Fruit fly (Drosophila melanogaster) whole organism, embryonic: ENCODE measurements around the gene CG4338.

Experiments used
- CG10274 ChIP-seq: fragments of 200-800 bp; sonication (Bioruptor generic); optimal IDR thresholded peaks from 3 replicates; lab custom pipeline; 2017; ENCODE audit warnings: missing biosample characterization, mild to moderate bottlenecking, missing genetic modification characterization
- CG10431 ChIP-seq: fragments of 200-800 bp; sonication (Bioruptor generic); optimal IDR thresholded peaks from 3 replicates; lab custom pipeline; 2018; ENCODE audit warnings: missing biosample characterization, mild to moderate bottlenecking, missing genetic modification characterization
- CG10959 ChIP-seq: fragments of 200-800 bp; sonication (Bioruptor generic); IDR thresholded peaks from 2 replicates; pipeline ENCODE4 v1.3.6; 2022; ENCODE audit warnings: missing biosample characterization, missing genetic modification characterization
- CG11085 ChIP-seq: fragments of 200-800 bp; sonication (Bioruptor generic); IDR thresholded peaks from 2 replicates; pipeline ENCODE4 v1.3.6; 2022; ENCODE audit warnings: missing biosample characterization, missing genetic modification characterization
- CG11093 ChIP-seq: fragments of 200-800 bp; sonication (Bioruptor generic); IDR thresholded peaks from 3 replicates; pipeline ENCODE4 v1.3.6; 2022; ENCODE audit warnings: missing biosample characterization, missing genetic modification characterization
- CG11247 ChIP-seq: fragments of 200-800 bp; sonication (Bioruptor generic); IDR thresholded peaks from 2 replicates; pipeline ENCODE4 v1.3.6; 2022; ENCODE audit warnings: missing biosample characterization, missing genetic modification characterization
- CG12104 ChIP-seq: fragments of 200-800 bp; sonication (Bioruptor generic); optimal IDR thresholded peaks from 3 replicates; lab custom pipeline; 2016; ENCODE audit warnings: missing biosample characterization, missing genetic modification characterization
- CG12219 ChIP-seq: fragments of 200-800 bp; sonication (Bioruptor generic); optimal IDR thresholded peaks from 3 replicates; lab custom pipeline; 2018; ENCODE audit warnings: missing biosample characterization, mild to moderate bottlenecking, missing genetic modification characterization
- CG15514 ChIP-seq: fragments of 200-800 bp; sonication (Bioruptor generic); optimal IDR thresholded peaks from 3 replicates; lab custom pipeline; 2017; ENCODE audit warnings: missing biosample characterization, missing genetic modification characterization, mild to moderate bottlenecking, moderate library complexity, missing genetic modification reagents
- CG18599 ChIP-seq: fragments of 200-800 bp; sonication (Bioruptor generic); optimal IDR thresholded peaks from 3 replicates; lab custom pipeline; 2017; ENCODE audit warnings: missing biosample characterization, missing genetic modification characterization, mild to moderate bottlenecking, moderate library complexity, missing genetic modification reagents
- CG32772 ChIP-seq: fragments of 200-800 bp; sonication (Bioruptor generic); IDR thresholded peaks from 2 replicates; pipeline ENCODE4 v1.3.6; 2022; ENCODE audit warnings: missing biosample characterization, missing genetic modification characterization
- CG3281 ChIP-seq: fragments of 200-800 bp; sonication (Bioruptor generic); optimal IDR thresholded peaks from 3 replicates; lab custom pipeline; 2017; ENCODE audit warnings: missing biosample characterization, mild to moderate bottlenecking, missing genetic modification characterization
- CG3726 ChIP-seq: fragments of 200-800 bp; sonication (Bioruptor generic); IDR thresholded peaks from 3 replicates; pipeline ENCODE4, ENCODE4 v1.3.6; 2022; ENCODE audit warnings: missing biosample characterization, missing genetic modification characterization
- CG5180 ChIP-seq: fragments of 200-800 bp; sonication (Bioruptor generic); optimal IDR thresholded peaks from 3 replicates; lab custom pipeline; 2017; ENCODE audit warnings: missing biosample characterization, missing genetic modification characterization, mild to moderate bottlenecking, moderate library complexity, missing genetic modification reagents
- CG6683 ChIP-seq: fragments of 200-800 bp; sonication (Bioruptor generic); optimal IDR thresholded peaks from 2 replicates; lab custom pipeline; 2017; ENCODE audit warnings: missing biosample characterization, mild to moderate bottlenecking, missing genetic modification characterization, missing genetic modification reagents
- CG7357 ChIP-seq: fragments of 200-800 bp; sonication (Bioruptor generic); IDR thresholded peaks from 3 replicates; pipeline ENCODE4 v1.3.6; 2022; ENCODE audit warnings: missing biosample characterization, missing genetic modification characterization
- CG8089 ChIP-seq: fragments of 200-800 bp; sonication (Bioruptor generic); optimal IDR thresholded peaks from 3 replicates; lab custom pipeline; 2016; ENCODE audit warnings: missing biosample characterization, missing genetic modification characterization
- CG8478 ChIP-seq: fragments of >200 bp; optimal IDR thresholded peaks from 2 replicates; lab custom pipeline; 2018
- CG9727 ChIP-seq: fragments of 200-800 bp; sonication (Bioruptor generic); optimal IDR thresholded peaks from 3 replicates; lab custom pipeline; 2017; ENCODE audit warnings: missing biosample characterization, mild to moderate bottlenecking, missing genetic modification characterization
- CoRest ChIP-seq: fragments of 200-800 bp; sonication (Bioruptor generic); optimal IDR thresholded peaks from 3 replicates; lab custom pipeline; 2018; ENCODE audit warnings: missing biosample characterization, mild to moderate bottlenecking, missing genetic modification characterization, moderate library complexity
- Drgx ChIP-seq: fragments of 200-800 bp; sonication (Bioruptor generic); IDR thresholded peaks from 2 replicates; pipeline ENCODE4 v1.3.6; 2022; ENCODE audit warnings: missing biosample characterization, missing genetic modification characterization
- Gug ChIP-seq: fragments of 200-800 bp; sonication (Bioruptor generic); IDR thresholded peaks from 4 replicates; pipeline ENCODE4 v1.3.6; 2022; ENCODE audit warnings: missing biosample characterization, missing genetic modification characterization
- HHEX ChIP-seq: fragments of 200-800 bp; sonication (Bioruptor generic); optimal IDR thresholded peaks from 3 replicates; lab custom pipeline; 2017; ENCODE audit warnings: missing biosample characterization, mild to moderate bottlenecking, missing genetic modification characterization, missing genetic modification reagents
- Lhr ChIP-seq: fragments of 200-800 bp; sonication (Bioruptor generic); optimal IDR thresholded peaks from 3 replicates; lab custom pipeline; 2017; ENCODE audit warnings: mild to moderate bottlenecking, missing biosample characterization, missing genetic modification reagents, missing genetic modification characterization
- MTF-1 ChIP-seq: fragments of 200-800 bp; sonication (Bioruptor generic); optimal IDR thresholded peaks from 2 replicates; lab custom pipeline; 2018; ENCODE audit warnings: missing biosample characterization, mild to moderate bottlenecking, missing genetic modification characterization, borderline replicate concordance
- Med ChIP-seq: fragments of 200-800 bp; sonication (Bioruptor generic); peaks from one replicate; lab custom pipeline; 2016; ENCODE audit warnings: missing biosample characterization, missing genetic modification characterization, mild to moderate bottlenecking, inconsistent platforms, moderate library complexity
- Meics ChIP-seq: fragments of 200-800 bp; sonication (Bioruptor generic); optimal IDR thresholded peaks from 2 replicates; lab custom pipeline; 2017; ENCODE audit warnings: missing biosample characterization, mild to moderate bottlenecking, missing genetic modification characterization
- Myb ChIP-seq: fragments of 200-800 bp; sonication (Bioruptor generic); optimal IDR thresholded peaks from 2 replicates; lab custom pipeline; 2016; ENCODE audit warnings: missing biosample characterization, missing genetic modification characterization
- Poxn ChIP-seq: fragments of 200-800 bp; sonication (Bioruptor generic); IDR thresholded peaks from 2 replicates; pipeline ENCODE4 v1.3.6; 2022; ENCODE audit warnings: missing biosample characterization, missing genetic modification characterization
- Ptx1 ChIP-seq: fragments of 200-800 bp; sonication (Bioruptor generic); IDR thresholded peaks from 2 replicates; pipeline ENCODE4 v1.3.6; 2022; ENCODE audit warnings: missing biosample characterization, missing genetic modification characterization
- Side ChIP-seq: fragments of 200-800 bp; sonication (Bioruptor generic); optimal IDR thresholded peaks from 2 replicates; lab custom pipeline; 2016; ENCODE audit warnings: missing biosample characterization, missing genetic modification characterization
- ab ChIP-seq: fragments of 200-800 bp; sonication (Bioruptor generic); optimal IDR thresholded peaks from 2 replicates; lab custom pipeline; 2016; ENCODE audit warnings: missing biosample characterization, missing genetic modification characterization
- crol ChIP-seq: fragments of 200-800 bp; sonication (Bioruptor generic); IDR thresholded peaks from 2 replicates; pipeline ENCODE4 v1.3.6; 2022; ENCODE audit warnings: missing biosample characterization, missing genetic modification characterization
- dmrt99B ChIP-seq: fragments of 200-800 bp; sonication (Bioruptor generic); optimal IDR thresholded peaks from 2 replicates; lab custom pipeline; 2018; ENCODE audit warnings: missing biosample characterization, mild to moderate bottlenecking, missing genetic modification characterization, moderate library complexity
- grau ChIP-seq: fragments of 200-800 bp; optimal IDR thresholded peaks from 3 replicates; lab custom pipeline; 2019; ENCODE audit warnings: missing biosample characterization, mild to moderate bottlenecking, missing genetic modification characterization, moderate library complexity
- gsb-n ChIP-seq: fragments of 200-800 bp; sonication (Bioruptor generic); optimal IDR thresholded peaks from 3 replicates; lab custom pipeline; 2018; ENCODE audit warnings: missing biosample characterization, mild to moderate bottlenecking, missing genetic modification characterization
- hkb ChIP-seq, 2 experiments: fragments of 200-800 bp in 1 of 2; fragments of >200 bp in 1 of 2; sonication (Bioruptor generic) in 1 of 2; IDR thresholded peaks in 1 of 2; optimal IDR thresholded peaks in 1 of 2; 2 replicates each; pipeline versions ENCODE4 v1.3.6 to Lab custom; 2017 to 2022; ENCODE audit warnings: missing biosample characterization in 1 of 2, missing genetic modification characterization in 1 of 2
- nerfin-2 ChIP-seq: fragments of 200-800 bp; sonication (Bioruptor generic); IDR thresholded peaks from 2 replicates; pipeline ENCODE4 v1.3.6; 2022; ENCODE audit warnings: missing biosample characterization, missing genetic modification characterization; ENCODE audit not compliant: partially characterized antibody
- oc ChIP-seq: fragments of 200-800 bp; sonication (Bioruptor generic); optimal IDR thresholded peaks from 2 replicates; lab custom pipeline; 2018; ENCODE audit warnings: missing biosample characterization, mild to moderate bottlenecking, missing genetic modification characterization, moderate library complexity
- pfk ChIP-seq: fragments of 200-800 bp; sonication (Bioruptor generic); optimal IDR thresholded peaks from 2 replicates; lab custom pipeline; 2018; ENCODE audit warnings: missing biosample characterization, mild to moderate bottlenecking, missing genetic modification characterization, moderate library complexity
- row ChIP-seq: fragments of 200-800 bp; sonication (Bioruptor generic); IDR thresholded peaks from 3 replicates; pipeline ENCODE4 v1.3.6; 2022; ENCODE audit warnings: missing biosample characterization, missing genetic modification characterization
- stc ChIP-seq: fragments of 200-800 bp; sonication (Bioruptor generic); IDR thresholded peaks from 2 replicates; pipeline ENCODE4 v1.3.6; 2022; ENCODE audit warnings: missing biosample characterization, missing genetic modification characterization
- tio ChIP-seq: fragments of 200-800 bp; sonication (Bioruptor generic); optimal IDR thresholded peaks from 2 replicates; lab custom pipeline; 2017; ENCODE audit warnings: missing biosample characterization, missing genetic modification characterization, inconsistent platforms
- vvl ChIP-seq: fragments of 200-800 bp; sonication (Bioruptor generic); IDR thresholded peaks from 2 replicates; pipeline ENCODE4 v1.3.6; 2022; ENCODE audit warnings: missing biosample characterization, missing genetic modification characterization
- zfh2 ChIP-seq: fragments of 200-800 bp; sonication (Bioruptor generic); optimal IDR thresholded peaks from 2 replicates; lab custom pipeline; 2016; ENCODE audit warnings: missing biosample characterization, missing genetic modification characterization

CG4338 gene

dm6 chr3R:15292241-15293004 is 17.1 kb downstream of the CG4338 start (continued):
- TF ChIP-seq oc (peak; percentile 77), vvl (GFP tag; lab: Robert Waterston, UW) (no peak), Side (GFP tag; lab: Kevin White, UChicago) (no peak), CG12219 (GFP tag; lab: Kevin White, UChicago) (peak; percentile 1), dmrt99B (tag; lab: Kevin White, UChicago) (peak; percentile 30), nerfin-2 (GFP tag; lab: Robert Waterston, UW) (no peak), grau (tag; lab: Kevin White, UChicago) (peak; percentile 95), Drgx (GFP tag; lab: Robert Waterston, UW) (no peak), Gug (GFP tag; lab: Robert Waterston, UW) (peak; percentile 54; the same call in 1 of the 4 replicates), CG8089 (GFP tag; lab: Kevin White, UChicago) (no peak), CG5180 (GFP tag; lab: Kevin White, UChicago) (no peak)

- peak; percentile 32 for TF ChIP-seq zfh2
- TF ChIP-seq stc: no peak
- no peak for TF ChIP-seq CG11093 (GFP tag; lab: Robert Waterston, UW)
- TF ChIP-seq row: peak; percentile 44; the same call in 1 of the 3 replicates
- no peak for TF ChIP-seq CG12104
- TF ChIP-seq MTF-1 (GFP tag; lab: Kevin White, UChicago): no peak
- no peak for TF ChIP-seq CG7357 (GFP tag; lab: Robert Waterston, UW)
- TF ChIP-seq CG10431 (GFP tag; lab: Kevin White, UChicago): no peak
- TF ChIP-seq crol (GFP tag; lab: Robert Waterston, UW): peak; percentile 11; the same call in 1 of the 2 replicates
- TF ChIP-seq hkb (optimal IDR thresholded peaks at IDR 0.05; lab: Kevin White, UChicago): no peak
- peak; percentile 20; the same call in 1 of the 2 replicates for TF ChIP-seq hkb (GFP tag; IDR thresholded peaks at IDR 0.05; lab: Robert Waterston, UW)
- peak; percentile 0 for TF ChIP-seq CoRest (tag; lab: Kevin White, UChicago)
- no peak for TF ChIP-seq pfk (GFP tag; lab: Kevin White, UChicago)
- TF ChIP-seq gsb-n (tag; lab: Kevin White, UChicago): peak; percentile 46
- peak; percentile 7 for TF ChIP-seq Myb (GFP tag; lab: Kevin White, UChicago)
- no peak for TF ChIP-seq CG11085
- TF ChIP-seq tio: no peak
- TF ChIP-seq CG9727: peak; percentile 6
- no peak for TF ChIP-seq CG10274 (GFP tag; lab: Kevin White, UChicago)
- no peak for TF ChIP-seq ab
- no peak for TF ChIP-seq CG6683 (GFP tag; lab: Kevin White, UChicago)
- no peak for TF ChIP-seq Ptx1 (GFP tag; lab: Robert Waterston, UW)
- TF ChIP-seq Poxn (GFP tag; lab: Robert Waterston, UW): no peak
- no peak for TF ChIP-seq Lhr
- TF ChIP-seq CG3726 (GFP tag; lab: Robert Waterston, UW): no peak
- no peak for TF ChIP-seq CG8478 (lab: Kevin White, UChicago)
- TF ChIP-seq CG18599 (GFP tag; lab: Kevin White, UChicago): peak; percentile 31
- peak; percentile 7 for TF ChIP-seq HHEX (GFP tag; lab: Kevin White, UChicago)
- TF ChIP-seq CG11247 (GFP tag; lab: Robert Waterston, UW): no peak
- TF ChIP-seq Meics (GFP tag; lab: Kevin White, UChicago): peak; percentile 33
- no peak for TF ChIP-seq CG10959 (GFP tag; lab: Robert Waterston, UW)
- TF ChIP-seq Med (GFP tag; lab: Kevin White, UChicago): peak; percentile 81
- no peak for TF ChIP-seq CG5180 (GFP tag; lab: Kevin White, UChicago)
- peak; percentile 43 for TF ChIP-seq CG3281 (GFP tag; lab: Kevin White, UChicago)
- TF ChIP-seq CG15514 (GFP tag; lab: Kevin White, UChicago): no peak
- TF ChIP-seq CG32772 (GFP tag; lab: Robert Waterston, UW): no peak
Measured at dm6 chr3R:15293005-15293877, 17.9 kb downstream of the CG4338 start.
